Fruit fly (Drosophila melanogaster) whole organism, embryonic: ENCODE measurements around the gene CG6791.

Experiments used
- Adf1 ChIP-seq: fragments of 200-800 bp; sonication (Bioruptor generic); IDR thresholded peaks from 2 replicates; pipeline ENCODE4 v1.3.6; 2022; ENCODE audit warnings: missing biosample characterization, missing genetic modification characterization
- Atf-2 ChIP-seq: fragments of 200-800 bp; sonication (Bioruptor generic); optimal IDR thresholded peaks from 2 replicates; lab custom pipeline; 2016; ENCODE audit warnings: missing biosample characterization, missing genetic modification characterization
- Bteb2 ChIP-seq: fragments of 200-800 bp; sonication (Bioruptor generic); optimal IDR thresholded peaks from 2 replicates; lab custom pipeline; 2016; ENCODE audit warnings: missing biosample characterization, missing genetic modification characterization
- CG1024 ChIP-seq: fragments of 200-800 bp; sonication (Bioruptor generic); IDR thresholded peaks from 2 replicates; pipeline ENCODE4 v1.3.6; 2022; ENCODE audit warnings: missing biosample characterization, missing genetic modification characterization
- CG10267 ChIP-seq: fragments of 200-800 bp; sonication (Bioruptor generic); optimal IDR thresholded peaks from 2 replicates; lab custom pipeline; 2018; ENCODE audit warnings: missing biosample characterization, mild to moderate bottlenecking, missing genetic modification characterization, moderate library complexity
- CG11504 ChIP-seq: fragments of 200-800 bp; sonication (Bioruptor generic); optimal IDR thresholded peaks from 3 replicates; lab custom pipeline; 2019; ENCODE audit warnings: missing biosample characterization, mild to moderate bottlenecking, missing genetic modification characterization, moderate library complexity
- CG12104 ChIP-seq: fragments of 200-800 bp; sonication (Bioruptor generic); optimal IDR thresholded peaks from 3 replicates; lab custom pipeline; 2016; ENCODE audit warnings: missing biosample characterization, missing genetic modification characterization
- CG12299 ChIP-seq: fragments of 200-800 bp; sonication (Bioruptor generic); optimal IDR thresholded peaks from 2 replicates; lab custom pipeline; 2018; ENCODE audit warnings: missing biosample characterization, mild to moderate bottlenecking, missing genetic modification characterization
- CG13287 ChIP-seq: fragments of 200-800 bp; sonication (Bioruptor generic); IDR thresholded peaks from 2 replicates; pipeline ENCODE4 v1.3.6; 2022; ENCODE audit warnings: missing biosample characterization, missing genetic modification characterization; ENCODE audit not compliant: partially characterized antibody
- CG13894 ChIP-seq: fragments of 200-800 bp; sonication (Bioruptor generic); optimal IDR thresholded peaks from 3 replicates; lab custom pipeline; 2018; ENCODE audit warnings: missing biosample characterization, mild to moderate bottlenecking, missing genetic modification characterization, moderate library complexity
- CG17359 ChIP-seq: fragments of 200-800 bp; sonication (Bioruptor generic); optimal IDR thresholded peaks from 3 replicates; lab custom pipeline; 2018; ENCODE audit warnings: missing biosample characterization, mild to moderate bottlenecking, missing genetic modification characterization, moderate library complexity
- CG18476 ChIP-seq: fragments of 200-800 bp; sonication (Bioruptor generic); optimal IDR thresholded peaks from 2 replicates; lab custom pipeline; 2016; ENCODE audit warnings: missing biosample characterization, mild to moderate bottlenecking, missing genetic modification characterization
- CG34422 ChIP-seq: fragments of 200-800 bp; sonication (Bioruptor generic); IDR thresholded peaks from 3 replicates; pipeline ENCODE4 v1.3.6; 2022; ENCODE audit warnings: missing biosample characterization, missing genetic modification characterization
- CG4617 ChIP-seq: fragments of 200-800 bp; sonication (Bioruptor generic); optimal IDR thresholded peaks from 3 replicates; lab custom pipeline; 2016; ENCODE audit warnings: missing biosample characterization, missing genetic modification characterization, borderline replicate concordance
- CG4820 ChIP-seq: fragments of 200-800 bp; sonication (Bioruptor generic); optimal IDR thresholded peaks from 3 replicates; lab custom pipeline; 2016; ENCODE audit warnings: missing biosample characterization, missing genetic modification characterization
- CG5953 ChIP-seq: fragments of 200-800 bp; sonication (Bioruptor generic); IDR thresholded peaks from 2 replicates; pipeline ENCODE4 v1.3.6; 2022; ENCODE audit warnings: missing biosample characterization, missing genetic modification characterization
- CG6654 ChIP-seq: fragments of 200-800 bp; sonication (Bioruptor generic); optimal IDR thresholded peaks from 2 replicates; lab custom pipeline; 2017; ENCODE audit warnings: missing biosample characterization, mild to moderate bottlenecking, missing genetic modification characterization
- CG6813 ChIP-seq: fragments of 200-800 bp; sonication (Bioruptor generic); optimal IDR thresholded peaks from 2 replicates; lab custom pipeline; 2017; ENCODE audit warnings: missing biosample characterization, missing genetic modification characterization, mild to moderate bottlenecking, moderate library complexity, missing genetic modification reagents
- CG8478 ChIP-seq: fragments of >200 bp; optimal IDR thresholded peaks from 2 replicates; lab custom pipeline; 2018
- CrebB ChIP-seq: fragments of 200-800 bp; sonication (Bioruptor generic); optimal IDR thresholded peaks from 3 replicates; lab custom pipeline; 2018; ENCODE audit warnings: missing biosample characterization, mild to moderate bottlenecking, missing genetic modification characterization
- D19A ChIP-seq: fragments of 200-800 bp; optimal IDR thresholded peaks from 3 replicates; lab custom pipeline; 2019; ENCODE audit warnings: missing biosample characterization, mild to moderate bottlenecking, missing genetic modification characterization, moderate library complexity
- Dref ChIP-seq: fragments of 200-800 bp; sonication (Bioruptor generic); IDR thresholded peaks from 2 replicates; pipeline ENCODE4 v1.3.6; 2022; ENCODE audit warnings: missing biosample characterization, missing genetic modification characterization
- Fer2 ChIP-seq: fragments of 200-800 bp; sonication (Bioruptor generic); optimal IDR thresholded peaks from 2 replicates; lab custom pipeline; 2018; ENCODE audit warnings: missing biosample characterization, mild to moderate bottlenecking, missing genetic modification characterization, moderate library complexity
- H15 ChIP-seq: fragments of 200-800 bp; sonication (Bioruptor generic); IDR thresholded peaks from 3 replicates; pipeline ENCODE4 v1.3.6; 2022; ENCODE audit warnings: missing biosample characterization, missing genetic modification characterization
- Hey ChIP-seq: fragments of 200-800 bp; sonication (Bioruptor generic); optimal IDR thresholded peaks from 3 replicates; lab custom pipeline; 2018; ENCODE audit warnings: missing biosample characterization, mild to moderate bottlenecking, missing genetic modification characterization
- Kr ChIP-seq: fragments of 200-800 bp; sonication (Bioruptor generic); optimal IDR thresholded peaks from 2 replicates; lab custom pipeline; 2017; ENCODE audit warnings: missing biosample characterization, mild to moderate bottlenecking, missing genetic modification characterization
- Myb ChIP-seq: fragments of 200-800 bp; sonication (Bioruptor generic); optimal IDR thresholded peaks from 2 replicates; lab custom pipeline; 2016; ENCODE audit warnings: missing biosample characterization, missing genetic modification characterization
- Oli ChIP-seq: fragments of 200-800 bp; sonication (Bioruptor generic); optimal IDR thresholded peaks from 2 replicates; lab custom pipeline; 2018; ENCODE audit warnings: missing biosample characterization, mild to moderate bottlenecking, missing genetic modification characterization, moderate library complexity
- Optix ChIP-seq: fragments of 200-800 bp; sonication (Bioruptor generic); IDR thresholded peaks from 3 replicates; pipeline ENCODE4 v1.3.6; 2022; ENCODE audit warnings: missing biosample characterization, missing genetic modification characterization
- ac ChIP-seq: fragments of 200-800 bp; sonication (Bioruptor generic); optimal IDR thresholded peaks from 3 replicates; lab custom pipeline; 2017; ENCODE audit warnings: missing biosample characterization, mild to moderate bottlenecking, missing genetic modification characterization
- ara ChIP-seq: fragments of 200-800 bp; sonication (Bioruptor generic); IDR thresholded peaks from 2 replicates; pipeline ENCODE4 v1.3.6; 2022; ENCODE audit warnings: missing biosample characterization, missing genetic modification characterization
- bigmax ChIP-seq: fragments of 200-800 bp; sonication (Bioruptor generic); optimal IDR thresholded peaks from 2 replicates; lab custom pipeline; 2018; ENCODE audit warnings: missing biosample characterization, mild to moderate bottlenecking, missing genetic modification characterization
- chif ChIP-seq, 2 experiments: fragments of 200-800 bp; sonication (Bioruptor generic); optimal IDR thresholded peaks; 3 replicates each; lab custom pipeline; 2016; ENCODE audit warnings: missing biosample characterization in 2 of 2, missing genetic modification characterization in 2 of 2
- corto ChIP-seq: fragments of 200-800 bp; sonication (Bioruptor generic); optimal IDR thresholded peaks from 2 replicates; lab custom pipeline; 2016; ENCODE audit warnings: missing biosample characterization, mild to moderate bottlenecking, missing genetic modification characterization, moderate library complexity
- crp ChIP-seq, 2 experiments: fragments of 200-800 bp; sonication (Bioruptor generic); optimal IDR thresholded peaks; 2 replicates in 1 of 2; 3 replicates in 1 of 2; lab custom pipeline; 2017; ENCODE audit warnings: missing biosample characterization in 2 of 2, missing genetic modification characterization in 2 of 2, mild to moderate bottlenecking in 1 of 2, moderate library complexity in 1 of 2
- dimm ChIP-seq: fragments of 200-800 bp; sonication (Bioruptor generic); IDR thresholded peaks from 2 replicates; pipeline ENCODE4 v1.3.6; 2022; ENCODE audit warnings: missing biosample characterization, missing genetic modification characterization
- dm ChIP-seq: fragments of 200-800 bp; sonication (Bioruptor generic); optimal IDR thresholded peaks from 3 replicates; lab custom pipeline; 2016; ENCODE audit warnings: missing biosample characterization, missing genetic modification characterization
- dmrt11E ChIP-seq: fragments of 200-800 bp; sonication (Bioruptor generic); optimal IDR thresholded peaks from 3 replicates; lab custom pipeline; 2018; ENCODE audit warnings: missing biosample characterization, mild to moderate bottlenecking, missing genetic modification characterization, moderate library complexity
- emc ChIP-seq: fragments of 200-800 bp; sonication (Bioruptor generic); optimal IDR thresholded peaks from 2 replicates; lab custom pipeline; 2016; ENCODE audit warnings: missing biosample characterization, missing genetic modification characterization
- gem ChIP-seq: fragments of 200-800 bp; sonication (Bioruptor generic); optimal IDR thresholded peaks from 2 replicates; lab custom pipeline; 2019; ENCODE audit warnings: missing biosample characterization, mild to moderate bottlenecking, missing genetic modification characterization, moderate library complexity
- jing ChIP-seq: fragments of 200-800 bp; sonication (Bioruptor generic); optimal IDR thresholded peaks from 2 replicates; lab custom pipeline; 2018; ENCODE audit warnings: missing biosample characterization, mild to moderate bottlenecking, missing genetic modification characterization
- mam ChIP-seq: fragments of 200-800 bp; sonication (Bioruptor generic); optimal IDR thresholded peaks from 3 replicates; lab custom pipeline; 2016; ENCODE audit warnings: missing biosample characterization, missing genetic modification characterization
- mld ChIP-seq: fragments of 200-800 bp; sonication (Bioruptor generic); IDR thresholded peaks from 3 replicates; pipeline ENCODE4 v1.3.6; 2022; ENCODE audit warnings: missing biosample characterization, missing genetic modification characterization; ENCODE audit not compliant: partially characterized antibody
- org-1 ChIP-seq: fragments of 200-800 bp; sonication (Bioruptor generic); optimal IDR thresholded peaks from 2 replicates; lab custom pipeline; 2017; ENCODE audit warnings: missing biosample characterization, missing genetic modification characterization
- pb ChIP-seq: fragments of 200-800 bp; sonication (Bioruptor generic); optimal IDR thresholded peaks from 3 replicates; lab custom pipeline; 2016; ENCODE audit warnings: missing biosample characterization, missing genetic modification characterization
- pfk ChIP-seq: fragments of 200-800 bp; sonication (Bioruptor generic); optimal IDR thresholded peaks from 2 replicates; lab custom pipeline; 2018; ENCODE audit warnings: missing biosample characterization, mild to moderate bottlenecking, missing genetic modification characterization, moderate library complexity
- schlank ChIP-seq: fragments of 200-800 bp; sonication (Bioruptor generic); optimal IDR thresholded peaks from 2 replicates; lab custom pipeline; 2018; ENCODE audit warnings: missing biosample characterization, mild to moderate bottlenecking, missing genetic modification characterization
- sd ChIP-seq: fragments of 200-800 bp; sonication (Bioruptor generic); optimal IDR thresholded peaks from 3 replicates; lab custom pipeline; 2018; ENCODE audit warnings: missing biosample characterization, mild to moderate bottlenecking, missing genetic modification characterization, moderate library complexity
- sr ChIP-seq: fragments of 200-800 bp; sonication (Bioruptor generic); IDR thresholded peaks from 3 replicates; pipeline ENCODE4 v1.3.6; 2022; ENCODE audit warnings: missing biosample characterization, missing genetic modification characterization
- stwl ChIP-seq: fragments of 200-800 bp; sonication (Bioruptor generic); optimal IDR thresholded peaks from 3 replicates; lab custom pipeline; 2018; ENCODE audit warnings: missing biosample characterization, mild to moderate bottlenecking, missing genetic modification characterization, moderate library complexity
- zen ChIP-seq: fragments of 200-800 bp; sonication (Bioruptor generic); optimal IDR thresholded peaks from 3 replicates; lab custom pipeline; 2018; ENCODE audit warnings: missing biosample characterization, mild to moderate bottlenecking, missing genetic modification characterization, moderate library complexity

Gene CG6791

dm6 chr3R:11623025-11623424 lies 33.1 kb upstream of the CG6791 start, which contains the start of gene CG14711 (continued):
- peak; percentile 57 for TF ChIP-seq CrebB (tag; lab: Kevin White, UChicago)
- TF ChIP-seq Bteb2 (GFP tag; lab: Kevin White, UChicago) = peak; percentile 70
- peak; percentile 34 for TF ChIP-seq CG6654
- peak; percentile 49 for TF ChIP-seq Myb (GFP tag; lab: Kevin White, UChicago)
- TF ChIP-seq pb (GFP tag; lab: Kevin White, UChicago) = peak; percentile 10
- no peak for TF ChIP-seq D19A (tag; lab: Kevin White, UChicago)
- TF ChIP-seq mld (GFP tag; lab: Robert Waterston, UW) = no peak; the same call in 2 of the 3 replicates
- peak; percentile 83 for TF ChIP-seq CG10267 (tag; lab: Kevin White, UChicago)
- TF ChIP-seq corto (GFP tag; lab: Kevin White, UChicago) = no peak
- TF ChIP-seq CG18476 = peak; percentile 80
- TF ChIP-seq CG12104 (GFP tag; lab: Kevin White, UChicago) = peak; percentile 74
- peak; percentile 80 for TF ChIP-seq sd
- TF ChIP-seq dimm (GFP tag; lab: Robert Waterston, UW) = 0 out of 2 replicates have a peak, but pooled peaks have one; percentile 34
- TF ChIP-seq ara (GFP tag; lab: Robert Waterston, UW) = peak; percentile 83
- TF ChIP-seq CG13287 = peak; percentile 92
- peak in 1 of 2 experiments; percentile 52 for TF ChIP-seq crp (GFP tag; optimal IDR thresholded peaks at IDR 0.05; lab: Kevin White, UChicago)
- peak; percentile 61 for TF ChIP-seq CG5953
- peak; percentile 84 for TF ChIP-seq CG11504 (tag; lab: Kevin White, UChicago)
- TF ChIP-seq chif (GFP tag; optimal IDR thresholded peaks at IDR 0.05; lab: Kevin White, UChicago) = peak; percentile 20 to 72
- TF ChIP-seq CG1024 (GFP tag; lab: Robert Waterston, UW) = peak; percentile 44; the same call in 1 of the 2 replicates
- TF ChIP-seq Atf-2 (GFP tag; lab: Kevin White, UChicago) = peak; percentile 52
- TF ChIP-seq dmrt11E (tag; lab: Kevin White, UChicago) = peak; percentile 86
- no peak for TF ChIP-seq bigmax
- TF ChIP-seq CG17359 = peak; percentile 86
- TF ChIP-seq zen (tag; lab: Kevin White, UChicago) = peak; percentile 84
- peak; percentile 26 for TF ChIP-seq ac
- peak; percentile 96 for TF ChIP-seq stwl (tag; lab: Kevin White, UChicago)
- peak; percentile 56 for TF ChIP-seq org-1 (GFP tag; lab: Kevin White, UChicago)
- TF ChIP-seq pfk (GFP tag; lab: Kevin White, UChicago) = no peak
- no peak for TF ChIP-seq CG6813 (GFP tag; lab: Kevin White, UChicago)
- peak; percentile 78 for TF ChIP-seq H15 (GFP tag; lab: Robert Waterston, UW)
- TF ChIP-seq CG13894 = peak; percentile 88
- TF ChIP-seq CG8478 = no peak
- peak; percentile 53; the same call in 1 of the 3 replicates for TF ChIP-seq Optix (GFP tag; lab: Robert Waterston, UW)
- peak; percentile 55 for TF ChIP-seq schlank (tag; lab: Kevin White, UChicago)
- TF ChIP-seq dm = peak; percentile 22
- no peak for TF ChIP-seq Hey (tag; lab: Kevin White, UChicago)
- peak; percentile 75 for TF ChIP-seq Fer2 (tag; lab: Kevin White, UChicago)
- peak; percentile 93 for TF ChIP-seq CG4617
- no peak for TF ChIP-seq Oli (tag; lab: Kevin White, UChicago)
- peak; percentile 64 for TF ChIP-seq Adf1 (GFP tag; lab: Robert Waterston, UW)
- peak; percentile 63 for TF ChIP-seq mam
- no peak for TF ChIP-seq emc (GFP tag; lab: Kevin White, UChicago)
- TF ChIP-seq Kr (GFP tag; lab: Kevin White, UChicago) = no peak
- TF ChIP-seq CG4820 (GFP tag; lab: Kevin White, UChicago) = peak; percentile 83
- no peak for TF ChIP-seq sr (GFP tag; lab: Robert Waterston, UW)
- peak; percentile 77 for TF ChIP-seq Dref
- peak; percentile 85 for TF ChIP-seq CG12299 (tag; lab: Kevin White, UChicago)
- no peak for TF ChIP-seq jing (GFP tag; lab: Kevin White, UChicago)
- TF ChIP-seq CG34422 (GFP tag; lab: Robert Waterston, UW) = peak; percentile 82
- peak; percentile 93 for TF ChIP-seq gem
